Worm (Caenorhabditis elegans): ENCODE data around the gene his-24.

- TF ChIP-seq ztf-11 (tag; optimal IDR thresholded peaks at IDR 0.05), result no peak
- TF ChIP-seq zag-1 (tag; optimal IDR thresholded peaks at IDR 0.05), result no peak
- TF ChIP-seq unc-62 (GFP tag; optimal IDR thresholded peaks at IDR 0.05), result no peak
- peak; percentile 8 for TF ChIP-seq nhr-25 (tag; optimal IDR thresholded peaks at IDR 0.05)
- TF ChIP-seq nhr-237 (tag; optimal IDR thresholded peaks at IDR 0.05), result no peak
- TF ChIP-seq pha-4 (tag; optimal IDR thresholded peaks at IDR 0.05), result no peak
- TF ChIP-seq elt-3 (tag; optimal IDR thresholded peaks at IDR 0.05), result no peak
- TF ChIP-seq nhr-76 (tag; optimal IDR thresholded peaks at IDR 0.05), result no peak
- no peak for TF ChIP-seq skn-1 (tag; optimal IDR thresholded peaks at IDR 0.05)
- TF ChIP-seq jun-1 (tag; optimal IDR thresholded peaks at IDR 0.05), result no peak
Measured at ce11 chrX:14478743-14479428, 11.0 kb upstream of the his-24 start, which contains the start of gene M163.11.
